Worm (Caenorhabditis elegans): ENCODE data around the gene rps-13.
A peak's percentile ranks its signal among the peaks of the same experiment; 100 is the strongest.

Gene rps-13

ce11 chrIII:6352459-6352858 is 22.3 kb downstream of the rps-13 start:
- peak; percentile 29 for TF ChIP-seq chd-7 (tag; optimal IDR thresholded peaks at IDR 0.05)
- peak; percentile 6 for TF ChIP-seq atf-7 (tag; optimal IDR thresholded peaks at IDR 0.05)
- TF ChIP-seq ceh-100 (GFP tag; IDR thresholded peaks at IDR 0.05), result no peak

ce11 chrIII:6351438-6351837 is 23.4 kb downstream of the rps-13 start:
- TF ChIP-seq efl-1 (GFP tag; optimal IDR thresholded peaks at IDR 0.05) (no peak), zfh-2 (GFP tag; conservative IDR thresholded peaks at IDR 0.05) (0 out of 2 replicates have a peak, but pooled peaks have one; percentile 19), aptf-3 (GFP tag; IDR thresholded peaks at IDR 0.05) (no peak), snpc-4 (GFP tag; optimal IDR thresholded peaks at IDR 0.05) (no peak), snpc-4 (tag; optimal IDR thresholded peaks at IDR 0.05) (no peak)

ce11 chrIII:6350424-6350823 is 24.4 kb downstream of the rps-13 start:
- TF ChIP-seq xnd-1 (tag; optimal IDR thresholded peaks at IDR 0.05) (no peak), hmg-20 (GFP tag; IDR thresholded peaks at IDR 0.05) (no peak)

- TF ChIP-seq lin-40 (tag; optimal IDR thresholded peaks at IDR 0.05), result peak; percentile 26
- TF ChIP-seq pbrm-1 (GFP tag; IDR thresholded peaks at IDR 0.05), result 0 out of 2 replicates have a peak, but pooled peaks have one; percentile 15
- TF ChIP-seq unc-130 (GFP tag; optimal IDR thresholded peaks at IDR 0.05), result no peak
- no peak for TF ChIP-seq cebp-1 (GFP tag; IDR thresholded peaks at IDR 0.05)
- peak; percentile 30 for TF ChIP-seq cebp-1 (tag; optimal IDR thresholded peaks at IDR 0.05)
- 0 out of 2 replicates have a peak, but pooled peaks have one; percentile 38 for TF ChIP-seq hsf-1 (GFP tag; IDR thresholded peaks at IDR 0.05)
- no peak for TF ChIP-seq hlh-26 (GFP tag; conservative IDR thresholded peaks at IDR 0.05)
- peak; percentile 57 for TF ChIP-seq ceh-27 (GFP tag; optimal IDR thresholded peaks at IDR 0.05)
- no peak for TF ChIP-seq aptf-3 (GFP tag; IDR thresholded peaks at IDR 0.05)
- TF ChIP-seq F10E7.11 (tag; optimal IDR thresholded peaks at IDR 0.05), result peak; percentile 27
- no peak for TF ChIP-seq repo-1 (tag; optimal IDR thresholded peaks at IDR 0.05)
- TF ChIP-seq tlf-1 (GFP tag; optimal IDR thresholded peaks at IDR 0.05), result no peak
- no peak for TF ChIP-seq athp-1 (tag; optimal IDR thresholded peaks at IDR 0.05)
- TF ChIP-seq lin-35 (GFP tag; optimal IDR thresholded peaks at IDR 0.05), result peak in 1 of 3 experiments; percentile 11
- TF ChIP-seq chd-7 (tag; optimal IDR thresholded peaks at IDR 0.05), result peak; percentile 52
- TF ChIP-seq ama-1 (optimal IDR thresholded peaks at IDR 0.05), result no peak
- TF ChIP-seq ama-1 (GFP tag; optimal IDR thresholded peaks at IDR 0.05), result no peak
- TF ChIP-seq F57A8.1 (GFP tag; optimal IDR thresholded peaks at IDR 0.05), result no peak
- peak; percentile 42; the same call in 1 of the 2 replicates for TF ChIP-seq zfh-2 (GFP tag; conservative IDR thresholded peaks at IDR 0.05)
- no peak for TF ChIP-seq zim-3 (tag; optimal IDR thresholded peaks at IDR 0.05)
- TF ChIP-seq atf-7 (tag; optimal IDR thresholded peaks at IDR 0.05), result peak; percentile 75
- no peak for TF ChIP-seq nhr-80 (tag; optimal IDR thresholded peaks at IDR 0.05)
- TF ChIP-seq madf-6 (GFP tag; IDR thresholded peaks at IDR 0.05), result peak; percentile 34; the same call in 1 of the 2 replicates
- no peak for TF ChIP-seq mel-28 (tag; optimal IDR thresholded peaks at IDR 0.05; ENCODE audit: borderline replicate concordance)
- no peak for TF ChIP-seq nhr-27 (tag; optimal IDR thresholded peaks at IDR 0.05)
- no peak for TF ChIP-seq rpc-1 (optimal IDR thresholded peaks at IDR 0.05)
- no peak for TF ChIP-seq rpc-1 (tag; optimal IDR thresholded peaks at IDR 0.05)
Measured at ce11 chrIII:6348578-6348977, 26.2 kb downstream of the rps-13 start.

ce11 chrIII:6345968-6346498 is 28.8 kb downstream of the rps-13 start, which contains the start of the genes trmt-10C.2 and C56G2.22:
trmt-10C.2 (plus strand) TSS chrIII:6346281.
C56G2.22 (plus strand) TSS chrIII:6346448.
- TF ChIP-seq Y53G8AR.9 (GFP tag; conservative IDR thresholded peaks at IDR 0.05) (0 out of 2 replicates have a peak, but pooled peaks have one; percentile 49), nhr-80 (tag; optimal IDR thresholded peaks at IDR 0.05) (peak; percentile 23), cebp-2 (GFP tag; IDR thresholded peaks at IDR 0.05) (no peak)

All from whole organism, young adult.